Worm (Caenorhabditis elegans) whole organism, L3 larva: ENCODE results near the gene gpa-3.

Source experiments
- R02D3.7 ChIP-seq: fragments of 150-350 bp; optimal IDR thresholded peaks from 2 replicates; lab custom pipeline; 2014; ENCODE audit warnings: missing biosample characterization, missing genetic modification characterization
- ama-1 ChIP-seq: fragments of 150-350 bp; optimal IDR thresholded peaks from 2 replicates; lab custom pipeline; 2018
- ceh-9 ChIP-seq: sonication (generic microtip); optimal IDR thresholded peaks from 2 replicates; lab custom pipeline; 2018; ENCODE audit warnings: missing biosample characterization, missing genetic modification characterization
- fos-1 ChIP-seq: fragments of 150-350 bp; optimal IDR thresholded peaks from 2 replicates; lab custom pipeline; 2014; ENCODE audit warnings: missing biosample characterization, missing genetic modification characterization
- jun-1 ChIP-seq: fragments of 150-350 bp; optimal IDR thresholded peaks from 2 replicates; lab custom pipeline; 2014; ENCODE audit warnings: missing biosample characterization, missing genetic modification reagents, missing genetic modification characterization
- lin-39 ChIP-seq: fragments of 150-350 bp; optimal IDR thresholded peaks from 2 replicates; lab custom pipeline; 2018; ENCODE audit warnings: missing biosample characterization, missing genetic modification reagents, missing genetic modification characterization
- mml-1 ChIP-seq: fragments of 150-350 bp; sonication (generic microtip); optimal IDR thresholded peaks from 3 replicates; lab custom pipeline; 2014; ENCODE audit warnings: missing biosample characterization, missing genetic modification characterization
- nhr-12 ChIP-seq: fragments of 150-350 bp; optimal IDR thresholded peaks from 2 replicates; lab custom pipeline; 2014; ENCODE audit warnings: missing biosample characterization, missing genetic modification characterization
- pha-4 ChIP-seq: fragments of 150-350 bp; optimal IDR thresholded peaks from 2 replicates; lab custom pipeline; 2014; ENCODE audit warnings: missing biosample characterization, missing genetic modification reagents, missing genetic modification characterization
- unc-62 ChIP-seq: fragments of 150-350 bp; sonication (generic microtip); optimal IDR thresholded peaks from 4 replicates; lab custom pipeline; 2014; ENCODE audit warnings: missing biosample characterization, missing genetic modification reagents, missing genetic modification characterization
- ztf-11 ChIP-seq: fragments of 150-350 bp; optimal IDR thresholded peaks from 2 replicates; lab custom pipeline; 2014; ENCODE audit warnings: missing biosample characterization, missing genetic modification characterization

DNA sequence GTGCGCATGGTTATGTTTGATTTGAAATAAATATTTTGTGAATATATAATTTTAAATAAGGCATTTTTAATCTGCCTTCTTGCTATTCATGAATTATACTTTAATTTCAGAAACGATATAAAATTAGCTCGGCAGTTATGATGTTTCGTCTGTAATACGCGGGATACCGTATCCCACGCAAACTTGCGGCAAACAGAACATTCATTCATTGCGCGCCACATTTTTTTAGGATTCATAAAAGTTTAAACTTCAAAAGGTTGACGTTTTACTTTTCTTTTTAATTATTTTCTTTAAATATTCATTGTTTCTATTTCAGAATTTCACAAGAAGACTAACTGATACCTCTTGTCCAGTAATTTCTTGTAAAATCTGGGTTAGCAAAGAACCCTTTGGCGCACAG is 36.7 kb downstream of the gpa-3 start, which contains the start of gene tag-153:
- TF ChIP-seq ceh-9 (tag; lab: Kevin White, UChicago) (no peak), lin-39 (tag; lab: Kevin White, UChicago) (no peak), ama-1 (lab: Kevin White, UChicago) (no peak), pha-4 (tag; lab: Kevin White, UChicago) (no peak), ztf-11 (no peak), fos-1 (tag; lab: Kevin White, UChicago) (no peak), unc-62 (no peak), nhr-12 (no peak), R02D3.7 (no peak), jun-1 (tag; lab: Kevin White, UChicago) (no peak), mml-1 (no peak)
